Fruit fly (Drosophila melanogaster) whole organism, embryonic: ENCODE results near the gene CG14818.

Experiments used
- Abd-B ChIP-seq: fragments of 200-800 bp; sonication (Bioruptor generic); optimal IDR thresholded peaks from 2 replicates; lab custom pipeline; 2018; ENCODE audit warnings: missing biosample characterization, mild to moderate bottlenecking, missing genetic modification characterization, moderate library complexity
- Antp ChIP-seq: fragments of 200-800 bp; sonication (Bioruptor generic); optimal IDR thresholded peaks from 3 replicates; lab custom pipeline; 2016; ENCODE audit warnings: missing biosample characterization, missing genetic modification characterization
- Awh ChIP-seq: fragments of 200-800 bp; sonication (Bioruptor generic); IDR thresholded peaks from 2 replicates; pipeline ENCODE4, ENCODE4 v1.3.6; 2022; ENCODE audit warnings: missing biosample characterization, missing genetic modification characterization
- B-H2 ChIP-seq: fragments of 200-800 bp; sonication (Bioruptor generic); optimal IDR thresholded peaks from 2 replicates; lab custom pipeline; 2018; ENCODE audit warnings: missing biosample characterization, mild to moderate bottlenecking, missing genetic modification characterization
- CG10321 ChIP-seq: fragments of 200-800 bp; sonication (Bioruptor generic); IDR thresholded peaks from 2 replicates; pipeline ENCODE4 v1.3.6; 2022; ENCODE audit warnings: missing biosample characterization, missing genetic modification characterization
- CG11695 ChIP-seq: fragments of 200-800 bp; sonication (Bioruptor generic); IDR thresholded peaks from 3 replicates; pipeline ENCODE4 v1.3.6; 2022; ENCODE audit warnings: missing biosample characterization, missing genetic modification characterization
- CG12104 ChIP-seq: fragments of 200-800 bp; sonication (Bioruptor generic); optimal IDR thresholded peaks from 3 replicates; lab custom pipeline; 2016; ENCODE audit warnings: missing biosample characterization, missing genetic modification characterization
- CG13123 ChIP-seq: fragments of 200-800 bp; sonication (Bioruptor generic); optimal IDR thresholded peaks from 2 replicates; lab custom pipeline; 2016; ENCODE audit warnings: missing biosample characterization, missing genetic modification characterization
- CG13624 ChIP-seq: fragments of 200-800 bp; sonication (Bioruptor generic); optimal IDR thresholded peaks from 2 replicates; lab custom pipeline; 2016; ENCODE audit warnings: missing biosample characterization, missing genetic modification characterization
- CG15073 ChIP-seq: fragments of 200-800 bp; sonication (Bioruptor generic); optimal IDR thresholded peaks from 2 replicates; lab custom pipeline; 2016; ENCODE audit warnings: missing biosample characterization, missing genetic modification characterization
- CG1602 ChIP-seq: fragments of 200-800 bp; sonication (Bioruptor generic); optimal IDR thresholded peaks from 3 replicates; lab custom pipeline; 2016; ENCODE audit warnings: missing biosample characterization, missing genetic modification characterization
- CG16779 ChIP-seq: fragments of 200-800 bp; sonication (Bioruptor generic); IDR thresholded peaks from 2 replicates; pipeline ENCODE4 v1.3.6; 2022; ENCODE audit warnings: missing biosample characterization, missing genetic modification characterization
- CG16813 ChIP-seq: fragments of 200-800 bp; sonication (Bioruptor generic); IDR thresholded peaks from 3 replicates; pipeline ENCODE4 v1.3.6; 2022; ENCODE audit warnings: missing biosample characterization, missing genetic modification characterization; ENCODE audit not compliant: partially characterized antibody
- CG16863 ChIP-seq: fragments of 200-800 bp; sonication (Bioruptor generic); optimal IDR thresholded peaks from 3 replicates; lab custom pipeline; 2016; ENCODE audit warnings: missing biosample characterization, missing genetic modification characterization
- CG17359 ChIP-seq: fragments of 200-800 bp; sonication (Bioruptor generic); optimal IDR thresholded peaks from 3 replicates; lab custom pipeline; 2018; ENCODE audit warnings: missing biosample characterization, mild to moderate bottlenecking, missing genetic modification characterization, moderate library complexity
- CG17385 ChIP-seq: fragments of 200-800 bp; sonication (Bioruptor generic); optimal IDR thresholded peaks from 3 replicates; lab custom pipeline; 2018; ENCODE audit warnings: missing biosample characterization, mild to moderate bottlenecking, missing genetic modification characterization
- CG18764 ChIP-seq: fragments of 200-800 bp; sonication (Bioruptor generic); optimal IDR thresholded peaks from 3 replicates; lab custom pipeline; 2016; ENCODE audit warnings: missing biosample characterization, missing genetic modification characterization
- CG2202 ChIP-seq: fragments of 200-800 bp; sonication (Bioruptor generic); optimal IDR thresholded peaks from 2 replicates; lab custom pipeline; 2018; ENCODE audit warnings: missing biosample characterization, mild to moderate bottlenecking, missing genetic modification characterization
- CG31441 ChIP-seq: fragments of 200-800 bp; sonication (Bioruptor generic); IDR thresholded peaks from 2 replicates; pipeline ENCODE4 v1.3.6; 2022; ENCODE audit warnings: missing biosample characterization, missing genetic modification characterization
- CG42726 ChIP-seq: fragments of 200-800 bp; sonication (Bioruptor generic); IDR thresholded peaks from 2 replicates; pipeline ENCODE4 v1.3.6; 2022; ENCODE audit warnings: missing biosample characterization, missing genetic modification characterization; ENCODE audit not compliant: partially characterized antibody
- CG6765 ChIP-seq: fragments of 200-800 bp; sonication (Bioruptor generic); optimal IDR thresholded peaks from 3 replicates; lab custom pipeline; 2017; ENCODE audit warnings: missing biosample characterization, mild to moderate bottlenecking, missing genetic modification characterization
- CoRest ChIP-seq: fragments of 200-800 bp; sonication (Bioruptor generic); optimal IDR thresholded peaks from 3 replicates; lab custom pipeline; 2018; ENCODE audit warnings: missing biosample characterization, mild to moderate bottlenecking, missing genetic modification characterization, moderate library complexity
- Dfd ChIP-seq, 2 experiments: fragments of >200 bp; optimal IDR thresholded peaks; 2 replicates each; lab custom pipeline; 2017; ENCODE audit warnings: missing biosample characterization in 2 of 2, missing genetic modification characterization in 2 of 2
- Lim3 ChIP-seq: fragments of 200-800 bp; sonication (Bioruptor generic); IDR thresholded peaks from 2 replicates; pipeline ENCODE4 v1.3.6; 2022; ENCODE audit warnings: missing biosample characterization, missing genetic modification characterization
- Mad ChIP-seq: fragments of 200-800 bp; sonication (Bioruptor generic); optimal IDR thresholded peaks from 2 replicates; lab custom pipeline; 2016; ENCODE audit warnings: missing biosample characterization, missing genetic modification characterization
- Pdp1 ChIP-seq, 2 experiments: fragments of 200-800 bp; sonication (Bioruptor generic); optimal IDR thresholded peaks; 3 replicates each; lab custom pipeline; 2016; ENCODE audit warnings: missing biosample characterization in 2 of 2, missing genetic modification characterization in 2 of 2, mild to moderate bottlenecking in 1 of 2, moderate library complexity in 1 of 2
- Tbp ChIP-seq: fragments of >200 bp; optimal IDR thresholded peaks from 2 replicates; lab custom pipeline; 2018; ENCODE audit warnings: missing biosample characterization, missing genetic modification characterization
- Vsx1 ChIP-seq: fragments of 200-800 bp; sonication (Bioruptor generic); optimal IDR thresholded peaks from 2 replicates; lab custom pipeline; 2017; ENCODE audit warnings: missing biosample characterization, mild to moderate bottlenecking, missing genetic modification characterization, missing genetic modification reagents
- Xrp1 ChIP-seq: fragments of 200-800 bp; sonication (Bioruptor generic); IDR thresholded peaks from 2 replicates; pipeline ENCODE4 v1.3.6; 2022; ENCODE audit warnings: missing biosample characterization, missing genetic modification characterization
- aop ChIP-seq: fragments of 200-800 bp; sonication (Bioruptor generic); IDR thresholded peaks from 2 replicates; pipeline ENCODE4 v1.3.6; 2022; ENCODE audit warnings: missing biosample characterization, missing genetic modification characterization
- ap ChIP-seq: fragments of 200-800 bp; sonication (Bioruptor generic); IDR thresholded peaks from 2 replicates; pipeline ENCODE4 v1.3.6; 2022; ENCODE audit warnings: missing biosample characterization, missing genetic modification characterization
- ash1 ChIP-seq: fragments of 200-800 bp; sonication (Bioruptor generic); optimal IDR thresholded peaks from 2 replicates; lab custom pipeline; 2018; ENCODE audit warnings: missing biosample characterization, mild to moderate bottlenecking, missing genetic modification characterization
- bsh ChIP-seq, 2 experiments: fragments of 200-800 bp; sonication (Bioruptor generic); optimal IDR thresholded peaks; 2 replicates each; lab custom pipeline; 2017 to 2018; ENCODE audit warnings: mild to moderate bottlenecking in 2 of 2, missing biosample characterization in 2 of 2, missing genetic modification characterization in 2 of 2, moderate library complexity in 1 of 2
- btn ChIP-seq: fragments of 200-800 bp; sonication (Bioruptor generic); optimal IDR thresholded peaks from 2 replicates; lab custom pipeline; 2016; ENCODE audit warnings: missing biosample characterization, missing genetic modification characterization
- cad ChIP-seq: fragments of >200 bp; optimal IDR thresholded peaks from 2 replicates; lab custom pipeline; 2017; ENCODE audit warnings: missing biosample characterization, missing genetic modification characterization
- caup ChIP-seq: fragments of 200-800 bp; sonication (Bioruptor generic); optimal IDR thresholded peaks from 3 replicates; lab custom pipeline; 2017; ENCODE audit warnings: missing biosample characterization, mild to moderate bottlenecking, missing genetic modification characterization, moderate library complexity; ENCODE audit not compliant: severe bottlenecking
- dimm ChIP-seq: fragments of 200-800 bp; sonication (Bioruptor generic); IDR thresholded peaks from 2 replicates; pipeline ENCODE4 v1.3.6; 2022; ENCODE audit warnings: missing biosample characterization, missing genetic modification characterization
- dm ChIP-seq: fragments of 200-800 bp; sonication (Bioruptor generic); optimal IDR thresholded peaks from 3 replicates; lab custom pipeline; 2016; ENCODE audit warnings: missing biosample characterization, missing genetic modification characterization
- fd102C ChIP-seq: fragments of 200-800 bp; sonication (Bioruptor generic); optimal IDR thresholded peaks from 2 replicates; lab custom pipeline; 2018; ENCODE audit warnings: missing biosample characterization, mild to moderate bottlenecking, missing genetic modification characterization, moderate library complexity
- gro ChIP-seq: fragments of 200-800 bp; sonication (Bioruptor generic); optimal IDR thresholded peaks from 2 replicates; lab custom pipeline; 2016; ENCODE audit warnings: missing biosample characterization, missing genetic modification characterization
- jumu ChIP-seq: fragments of 200-800 bp; sonication (Bioruptor generic); optimal IDR thresholded peaks from 3 replicates; lab custom pipeline; 2016; ENCODE audit warnings: missing biosample characterization, missing genetic modification characterization
- ken ChIP-seq: fragments of 200-800 bp; sonication (Bioruptor generic); IDR thresholded peaks from 3 replicates; pipeline ENCODE4 v1.3.6; 2022; ENCODE audit warnings: missing biosample characterization, missing genetic modification characterization
- nau ChIP-seq: fragments of 200-800 bp; sonication (Bioruptor generic); optimal IDR thresholded peaks from 3 replicates; lab custom pipeline; 2017; ENCODE audit warnings: missing biosample characterization, mild to moderate bottlenecking, missing genetic modification characterization, missing genetic modification reagents
- pan ChIP-seq, 4 experiments: fragments of >200 bp in 3 of 4; fragments of 200-800 bp in 1 of 4; sonication (Bioruptor generic) in 1 of 4; optimal IDR thresholded peaks in 3 of 4; IDR thresholded peaks in 1 of 4; 2 replicates each; pipeline versions ENCODE4 v1.3.6 to Lab custom; 2017 to 2022; ENCODE audit warnings: missing biosample characterization in 2 of 4, missing genetic modification characterization in 2 of 4, mixed read lengths in 1 of 4
- pita ChIP-seq: fragments of 200-800 bp; sonication (Bioruptor generic); optimal IDR thresholded peaks from 2 replicates; lab custom pipeline; 2017; ENCODE audit warnings: missing biosample characterization, mild to moderate bottlenecking, missing genetic modification characterization
- repo ChIP-seq: fragments of 200-800 bp; sonication (Bioruptor generic); optimal IDR thresholded peaks from 2 replicates; lab custom pipeline; 2016; ENCODE audit warnings: missing biosample characterization, missing genetic modification characterization
- rib ChIP-seq: fragments of 200-800 bp; sonication (Bioruptor generic); IDR thresholded peaks from 2 replicates; pipeline ENCODE4 v1.3.6; 2022; ENCODE audit warnings: missing biosample characterization, missing genetic modification characterization
- seq ChIP-seq: fragments of 200-800 bp; sonication (Bioruptor generic); IDR thresholded peaks from 2 replicates; pipeline ENCODE4 v1.3.6; 2022; ENCODE audit warnings: missing biosample characterization, missing genetic modification characterization
- tio ChIP-seq: fragments of 200-800 bp; sonication (Bioruptor generic); optimal IDR thresholded peaks from 2 replicates; lab custom pipeline; 2017; ENCODE audit warnings: missing biosample characterization, missing genetic modification characterization, inconsistent platforms
- vnd ChIP-seq: fragments of 200-800 bp; sonication (Bioruptor generic); IDR thresholded peaks from 3 replicates; pipeline ENCODE4 v1.3.6; 2022; ENCODE audit warnings: missing biosample characterization, missing genetic modification characterization; ENCODE audit not compliant: partially characterized antibody

CG14818 gene

dm6 chrX:1845413-1845951 lies 34.1 kb downstream of the CG14818 start (continued):
- TF ChIP-seq Dfd (GFP tag; optimal IDR thresholded peaks at IDR 0.05; lab: Kevin White, UChicago) (no peak), nau (GFP tag; lab: Kevin White, UChicago) (peak; percentile 62), CG1602 (no peak), CG12104 (GFP tag; lab: Kevin White, UChicago) (no peak), fd102C (peak; percentile 58), ash1 (peak; percentile 29), Mad (GFP tag; lab: Kevin White, UChicago) (peak; percentile 29), CG17385 (peak; percentile 23), CG2202 (peak; percentile 34), tio (GFP tag; lab: Kevin White, UChicago) (peak; percentile 60), bsh (GFP tag; optimal IDR thresholded peaks at IDR 0.05; lab: Kevin White, UChicago) (peak in 1 of 2 experiments; percentile 52), Antp (GFP tag; lab: Kevin White, UChicago) (no peak), aop (GFP tag; lab: Robert Waterston, UW) (no peak), CG16813 (GFP tag; lab: Robert Waterston, UW) (no peak), CG42726 (GFP tag; lab: Robert Waterston, UW) (no peak), ken (GFP tag; lab: Robert Waterston, UW) (no peak), Lim3 (GFP tag; lab: Robert Waterston, UW) (no peak), CG18764 (GFP tag; lab: Kevin White, UChicago) (peak; percentile 42), dm (GFP tag; lab: Kevin White, UChicago) (peak; percentile 4), Xrp1 (GFP tag; lab: Robert Waterston, UW) (0 out of 2 replicates have a peak, but pooled peaks have one; percentile 36), cad (GFP tag; lab: Kevin White, UChicago) (no peak), Vsx1 (peak; percentile 51), vnd (GFP tag; lab: Robert Waterston, UW) (no peak), btn (GFP tag; lab: Kevin White, UChicago) (peak; percentile 18), Pdp1 (GFP tag; optimal IDR thresholded peaks at IDR 0.05; lab: Kevin White, UChicago) (peak; percentile 10 to 91), CG13123 (GFP tag; lab: Kevin White, UChicago) (peak; percentile 49), CG13624 (GFP tag; lab: Kevin White, UChicago) (peak; percentile 28), B-H2 (GFP tag; lab: Kevin White, UChicago) (peak; percentile 36), Awh (GFP tag; lab: Robert Waterston, UW) (peak; percentile 70), seq (peak; percentile 82), pan (optimal IDR thresholded peaks at IDR 0.05; lab: Kevin White, UChicago) (no peak), pan (GFP tag; optimal IDR thresholded peaks at IDR 0.05 in 1 of 2, IDR thresholded peaks at IDR 0.05 in 1 of 2) (peak in 1 of 2 experiments; percentile 63), pita (GFP tag; lab: Kevin White, UChicago) (no peak), CG11695 (GFP tag; lab: Robert Waterston, UW) (peak; percentile 65; the same call in 1 of the 3 replicates), ap (GFP tag; lab: Robert Waterston, UW) (no peak), Tbp (GFP tag; lab: Kevin White, UChicago) (no peak), CG16779 (0 out of 2 replicates have a peak, but pooled peaks have one; percentile 37), rib (peak; percentile 58; the same call in 1 of the 2 replicates), Abd-B (GFP tag; lab: Kevin White, UChicago) (no peak), CG15073 (GFP tag; lab: Kevin White, UChicago) (no peak), jumu (GFP tag; lab: Kevin White, UChicago) (no peak), gro (GFP tag; lab: Kevin White, UChicago) (peak; percentile 57), CG17359 (tag; lab: Kevin White, UChicago) (peak; percentile 39), caup (GFP tag; lab: Kevin White, UChicago) (peak; percentile 73), repo (peak; percentile 27), CG10321 (GFP tag; lab: Robert Waterston, UW) (peak; percentile 52; the same call in 1 of the 2 replicates), CG16863 (GFP tag; lab: Kevin White, UChicago) (peak; percentile 61), CG31441 (GFP tag; lab: Robert Waterston, UW) (no peak), CG6765 (GFP tag; lab: Kevin White, UChicago) (peak; percentile 13), dimm (GFP tag; lab: Robert Waterston, UW) (no peak), CoRest (peak; percentile 19)
